Fruit fly (Drosophila melanogaster): ENCODE results near the gene CG8003.

CG8003 gene

dm6 chr3L:10696635-10697412 is 35.5 kb downstream of the CG8003 start, which contains the start of gene NijA (continued):
- TF ChIP-seq croc (GFP tag; conservative IDR thresholded peaks at IDR 0.05) (0 out of 3 replicates have a peak, but pooled peaks have one; percentile 15), CG30431 (GFP tag; optimal IDR thresholded peaks at IDR 0.05) (no peak)

- TF ChIP-seq sqz (GFP tag; optimal IDR thresholded peaks at IDR 0.05) = peak; percentile 81
- TF ChIP-seq CG11398 (GFP tag; optimal IDR thresholded peaks at IDR 0.05) = no peak
- no peak for TF ChIP-seq CG18599 (GFP tag; optimal IDR thresholded peaks at IDR 0.05)
- peak; percentile 58 for TF ChIP-seq sens (GFP tag)
- TF ChIP-seq H15 (GFP tag; IDR thresholded peaks at IDR 0.05) = no peak
- no peak for TF ChIP-seq CG4328 (GFP tag; optimal IDR thresholded peaks at IDR 0.05)
- TF ChIP-seq ATbp (GFP tag; optimal IDR thresholded peaks at IDR 0.05) = no peak
- TF ChIP-seq CG12104 (GFP tag; optimal IDR thresholded peaks at IDR 0.05) = no peak
- no peak for TF ChIP-seq Xbp1 (GFP tag; optimal IDR thresholded peaks at IDR 0.05)
- TF ChIP-seq Dip2 (GFP tag; IDR thresholded peaks at IDR 0.05) = no peak
- no peak for TF ChIP-seq CG12769 (tag; optimal IDR thresholded peaks at IDR 0.05)
- TF ChIP-seq bsh (GFP tag; optimal IDR thresholded peaks at IDR 0.05) = no peak
- no peak for TF ChIP-seq Nf-YC (tag; optimal IDR thresholded peaks at IDR 0.05)
- no peak for TF ChIP-seq Tbp (GFP tag; optimal IDR thresholded peaks at IDR 0.05)
- no peak for TF ChIP-seq CG9876 (GFP tag; optimal IDR thresholded peaks at IDR 0.05)
- no peak for TF ChIP-seq CG11085 (GFP tag; IDR thresholded peaks at IDR 0.05)
- 0 out of 3 replicates have a peak, but pooled peaks have one; percentile 12 for TF ChIP-seq CG2199 (GFP tag; IDR thresholded peaks at IDR 0.05)
- no peak for TF ChIP-seq mld (GFP tag; IDR thresholded peaks at IDR 0.05; ENCODE audit: partially characterized antibody)
- 0 out of 2 replicates have a peak, but pooled peaks have one; percentile 14 for TF ChIP-seq CG11696 (GFP tag; IDR thresholded peaks at IDR 0.05)
- TF ChIP-seq Rx (GFP tag; IDR thresholded peaks at IDR 0.05) = no peak
- TF ChIP-seq nom (GFP tag; optimal IDR thresholded peaks at IDR 0.05) = peak; percentile 41
- no peak for TF ChIP-seq BEAF-32 (GFP tag; optimal IDR thresholded peaks at IDR 0.05)
- TF ChIP-seq chinmo (GFP tag; IDR thresholded peaks at IDR 0.05; ENCODE audit: partially characterized antibody) = 0 out of 4 replicates have a peak, but pooled peaks have one; percentile 45
- no peak for TF ChIP-seq CG12236 (GFP tag; optimal IDR thresholded peaks at IDR 0.05)
- no peak for TF ChIP-seq Dbx (GFP tag; IDR thresholded peaks at IDR 0.05)
- no peak for TF ChIP-seq CG8089 (GFP tag; optimal IDR thresholded peaks at IDR 0.05)
Measured at dm6 chr3L:10697413-10698118, 36.3 kb downstream of the CG8003 start.

dm6 chr3L:10698182-10698581 is 36.9 kb downstream of the CG8003 start:
- TF ChIP-seq onecut (GFP tag; IDR thresholded peaks at IDR 0.05) (no peak), chif (GFP tag; optimal IDR thresholded peaks at IDR 0.05) (no peak), CG3281 (GFP tag; optimal IDR thresholded peaks at IDR 0.05) (no peak), CG30431 (GFP tag; optimal IDR thresholded peaks at IDR 0.05) (no peak), pan (optimal IDR thresholded peaks at IDR 0.05) (no peak), pan (GFP tag; optimal IDR thresholded peaks at IDR 0.05 in 1 of 2, IDR thresholded peaks at IDR 0.05 in 1 of 2) (no peak), prd (optimal IDR thresholded peaks at IDR 0.05) (no peak), prd (GFP tag; IDR thresholded peaks at IDR 0.05) (no peak), abd-A (tag; optimal IDR thresholded peaks at IDR 0.05) (peak; percentile 28), ara (GFP tag; IDR thresholded peaks at IDR 0.05) (no peak), lmd (GFP tag; IDR thresholded peaks at IDR 0.05) (no peak), CG10147 (GFP tag; optimal IDR thresholded peaks at IDR 0.05) (peak; percentile 9), odd (GFP tag; optimal IDR thresholded peaks at IDR 0.05) (no peak), slbo (GFP tag; IDR thresholded peaks at IDR 0.05) (peak; percentile 59), Trl (optimal IDR thresholded peaks at IDR 0.05) (no peak), Trl (GFP tag; optimal IDR thresholded peaks at IDR 0.05) (no peak), CG5180 (GFP tag; optimal IDR thresholded peaks at IDR 0.05) (no peak), CG11085 (GFP tag; IDR thresholded peaks at IDR 0.05) (no peak), CG11560 (tag; IDR thresholded peaks at IDR 0.05) (no peak), CG15073 (GFP tag; optimal IDR thresholded peaks at IDR 0.05) (no peak), lov (optimal IDR thresholded peaks at IDR 0.05) (no peak), lov (GFP tag; IDR thresholded peaks at IDR 0.05) (no peak)

All from whole organism, embryonic.